Worm (Caenorhabditis elegans) whole organism, L4 larva: Measurements from ENCODE around the gene srh-7.

Experiments
- F49E8.2 ChIP-seq: sonication (generic microtip); optimal IDR thresholded peaks from 2 replicates; lab custom pipeline; 2016; ENCODE audit warnings: missing compliant biosample characterization, mild to moderate bottlenecking, missing genetic modification characterization, borderline replicate concordance
- ceh-32 ChIP-seq: sonication (generic microtip); optimal IDR thresholded peaks from 2 replicates; lab custom pipeline; 2016; ENCODE audit warnings: mild to moderate bottlenecking, missing genetic modification characterization, missing compliant biosample characterization; ENCODE audit not compliant: poor library complexity
- ceh-82 ChIP-seq: sonication (generic microtip); optimal IDR thresholded peaks from 2 replicates; lab custom pipeline; 2017; ENCODE audit warnings: missing biosample characterization, missing genetic modification characterization
- egl-27 ChIP-seq: sonication (generic microtip); optimal IDR thresholded peaks from 3 replicates; lab custom pipeline; 2017; ENCODE audit warnings: missing biosample characterization, missing genetic modification reagents, missing genetic modification characterization
- fos-1 ChIP-seq: fragments of 150-350 bp; optimal IDR thresholded peaks from 2 replicates; lab custom pipeline; 2014; ENCODE audit warnings: missing biosample characterization, missing genetic modification characterization
- lim-7 ChIP-seq: fragments of 200-800 bp; sonication (Bioruptor generic); IDR thresholded peaks from 2 replicates; pipeline ENCODE4 v1.3.6; 2022; ENCODE audit warnings: missing genetic modification characterization, missing compliant biosample characterization
- nhr-42 ChIP-seq: fragments of 200-800 bp; sonication (Bioruptor generic); IDR thresholded peaks from 2 replicates; pipeline ENCODE4 v1.3.6; 2022; ENCODE audit warnings: missing genetic modification characterization, missing compliant biosample characterization
- nhr-6 ChIP-seq: fragments of 150-350 bp; optimal IDR thresholded peaks from 2 replicates; lab custom pipeline; 2014; ENCODE audit warnings: missing biosample characterization, missing genetic modification characterization
- pha-4 ChIP-seq, 2 experiments: fragments of 150-350 bp in 1 of 2; fragments of 200-800 bp in 1 of 2; sonication (Bioruptor generic) in 1 of 2; IDR thresholded peaks in 1 of 2; optimal IDR thresholded peaks in 1 of 2; 2 replicates each; pipeline versions ENCODE4 v1.3.6 to Lab custom; 2014 to 2022; ENCODE audit warnings: missing genetic modification characterization in 2 of 2, missing genetic modification reagents in 2 of 2, missing biosample characterization in 1 of 2, missing compliant biosample characterization in 1 of 2
- skn-1 ChIP-seq: fragments of 150-350 bp; optimal IDR thresholded peaks from 2 replicates; lab custom pipeline; 2014; ENCODE audit warnings: missing biosample characterization, missing genetic modification characterization
- unc-39 ChIP-seq: sonication (generic microtip); optimal IDR thresholded peaks from 2 replicates; lab custom pipeline; 2017; ENCODE audit warnings: missing biosample characterization, missing genetic modification characterization
- unc-62 ChIP-seq, 3 experiments: fragments of 150-350 bp in 1 of 3; sonication (generic microtip); optimal IDR thresholded peaks in 2 of 3; peaks in 1 of 3; 1 replicate in 1 of 3; 2 replicates in 2 of 3; lab custom pipeline; 2014 to 2017; ENCODE audit warnings: missing biosample characterization in 3 of 3, missing genetic modification characterization in 3 of 3, missing genetic modification reagents in 3 of 3, missing genotype in 1 of 3
- ztf-11 ChIP-seq: fragments of 150-350 bp; optimal IDR thresholded peaks from 2 replicates; lab custom pipeline; 2014; ENCODE audit warnings: missing biosample characterization, missing genetic modification characterization

ce11 chrV:4029627-4030026 is 21.6 kb downstream of the srh-7 start:
- no peak for TF ChIP-seq unc-39
- no peak for TF ChIP-seq ceh-32 (tag; lab: Kevin White, UChicago)
- no peak for TF ChIP-seq egl-27 (tag; lab: Kevin White, UChicago)
- TF ChIP-seq lim-7 = no peak
- no peak for TF ChIP-seq unc-62 (GFP tag; optimal IDR thresholded peaks at IDR 0.05 in 1 of 2; lab: Kevin White, UChicago)
- TF ChIP-seq unc-62 (tag; optimal IDR thresholded peaks at IDR 0.05; lab: Kevin White, UChicago) = no peak
- no peak for TF ChIP-seq ceh-82 (tag; lab: Kevin White, UChicago)
- TF ChIP-seq ztf-11 (tag; lab: Kevin White, UChicago) = no peak
- TF ChIP-seq nhr-42 (GFP tag; lab: Robert Waterston, UW) = no peak
- no peak for TF ChIP-seq nhr-6 (tag; lab: Kevin White, UChicago)
- TF ChIP-seq F49E8.2 (tag; lab: Kevin White, UChicago) = no peak
- TF ChIP-seq skn-1 = no peak
- no peak for TF ChIP-seq fos-1 (tag; lab: Kevin White, UChicago)
- no peak for TF ChIP-seq pha-4 (GFP tag; IDR thresholded peaks at IDR 0.05; lab: Robert Waterston, UW)
- TF ChIP-seq pha-4 (tag; optimal IDR thresholded peaks at IDR 0.05; lab: Kevin White, UChicago) = no peak
